Fruit fly (Drosophila melanogaster) whole organism, embryonic: ENCODE data around the gene hbt.

ENCODE experiments used
- ATbp ChIP-seq: fragments of 200-800 bp; sonication (Bioruptor generic); optimal IDR thresholded peaks from 2 replicates; lab custom pipeline; 2017; ENCODE audit warnings: missing biosample characterization, mild to moderate bottlenecking, missing genetic modification characterization, missing genetic modification reagents
- Atf3 ChIP-seq: fragments of 200-800 bp; sonication (Bioruptor generic); optimal IDR thresholded peaks from 3 replicates; lab custom pipeline; 2016; ENCODE audit warnings: missing biosample characterization, missing genetic modification characterization
- Bteb2 ChIP-seq: fragments of 200-800 bp; sonication (Bioruptor generic); optimal IDR thresholded peaks from 2 replicates; lab custom pipeline; 2016; ENCODE audit warnings: missing biosample characterization, missing genetic modification characterization
- CG10147 ChIP-seq: fragments of 200-800 bp; sonication (Bioruptor generic); optimal IDR thresholded peaks from 2 replicates; lab custom pipeline; 2019; ENCODE audit warnings: missing biosample characterization, mild to moderate bottlenecking, missing genetic modification characterization, moderate library complexity
- CG12104 ChIP-seq: fragments of 200-800 bp; sonication (Bioruptor generic); optimal IDR thresholded peaks from 3 replicates; lab custom pipeline; 2016; ENCODE audit warnings: missing biosample characterization, missing genetic modification characterization
- CG15696 ChIP-seq: fragments of 200-800 bp; sonication (Bioruptor generic); optimal IDR thresholded peaks from 2 replicates; lab custom pipeline; 2019; ENCODE audit warnings: missing biosample characterization, mild to moderate bottlenecking, missing genetic modification characterization, moderate library complexity
- CG17912 ChIP-seq: fragments of 200-800 bp; sonication (Bioruptor generic); optimal IDR thresholded peaks from 2 replicates; lab custom pipeline; 2018; ENCODE audit warnings: missing biosample characterization, mild to moderate bottlenecking, missing genetic modification characterization
- CG2712 ChIP-seq: fragments of 200-800 bp; optimal IDR thresholded peaks from 3 replicates; lab custom pipeline; 2019; ENCODE audit warnings: missing biosample characterization, mild to moderate bottlenecking, missing genetic modification characterization, moderate library complexity
- CG7745 ChIP-seq: fragments of 200-800 bp; sonication (Bioruptor generic); optimal IDR thresholded peaks from 2 replicates; lab custom pipeline; 2018; ENCODE audit warnings: missing biosample characterization, mild to moderate bottlenecking, missing genetic modification characterization, moderate library complexity
- Gug ChIP-seq: fragments of 200-800 bp; sonication (Bioruptor generic); IDR thresholded peaks from 4 replicates; pipeline ENCODE4 v1.3.6; 2022; ENCODE audit warnings: missing biosample characterization, missing genetic modification characterization
- Hr39 ChIP-seq: fragments of >200 bp; optimal IDR thresholded peaks from 2 replicates; lab custom pipeline; 2017
- MTF-1 ChIP-seq: fragments of 200-800 bp; sonication (Bioruptor generic); optimal IDR thresholded peaks from 2 replicates; lab custom pipeline; 2018; ENCODE audit warnings: missing biosample characterization, mild to moderate bottlenecking, missing genetic modification characterization, borderline replicate concordance
- Rx ChIP-seq: fragments of 200-800 bp; sonication (Bioruptor generic); IDR thresholded peaks from 2 replicates; pipeline ENCODE4 v1.3.6; 2022; ENCODE audit warnings: missing biosample characterization, missing genetic modification characterization

DNA sequence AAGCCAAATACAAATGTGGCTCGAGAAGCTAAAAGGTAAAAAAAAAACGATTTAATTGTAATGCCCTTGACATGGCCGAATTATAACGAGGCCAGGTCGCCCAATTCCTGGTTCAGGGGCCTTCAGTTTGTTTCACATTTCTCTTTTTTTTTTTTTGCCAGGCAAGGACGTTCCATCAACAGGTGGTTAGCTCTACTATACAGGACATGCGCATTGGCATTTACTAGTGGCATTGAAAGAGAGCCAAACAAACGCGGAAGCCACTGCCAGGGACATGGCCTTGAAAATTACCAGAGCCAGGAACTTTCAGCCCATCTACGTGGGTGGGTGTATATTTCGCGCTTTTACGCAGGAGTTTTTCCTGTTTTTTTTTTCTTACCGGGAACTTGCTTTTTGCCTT, 45.1 kb downstream of the hbt start:
- TF ChIP-seq CG15696 (no peak), Rx (GFP tag; lab: Robert Waterston, UW) (no peak), Atf3 (GFP tag; lab: Kevin White, UChicago) (no peak), CG2712 (tag; lab: Kevin White, UChicago) (no peak), CG12104 (no peak), Gug (GFP tag; lab: Robert Waterston, UW) (no peak), CG7745 (tag; lab: Kevin White, UChicago) (no peak), Hr39 (no peak), CG10147 (GFP tag; lab: Kevin White, UChicago) (no peak), Bteb2 (no peak), CG17912 (GFP tag; lab: Kevin White, UChicago) (no peak), ATbp (GFP tag; lab: Kevin White, UChicago) (no peak), MTF-1 (GFP tag; lab: Kevin White, UChicago) (no peak)
